Fruit fly (Drosophila melanogaster): ENCODE results near the gene MED31.

The MED31 gene

dm6 chr3R:4645457-4646082 is 3.8 kb downstream of the MED31 start, which contains the start of the genes Dlip2 and rpk (continued):
- TF ChIP-seq sna (GFP tag; IDR thresholded peaks at IDR 0.05; ENCODE audit: partially characterized antibody) (peak; percentile 93), rib (GFP tag; IDR thresholded peaks at IDR 0.05) (no peak), CG11504 (tag; optimal IDR thresholded peaks at IDR 0.05) (no peak), gfzf (GFP tag; optimal IDR thresholded peaks at IDR 0.05) (peak; percentile 7), CG17568 (GFP tag; optimal IDR thresholded peaks at IDR 0.05) (no peak), CG17829 (tag; optimal IDR thresholded peaks at IDR 0.05) (peak; percentile 45), toy (GFP tag; IDR thresholded peaks at IDR 0.05) (no peak), CG12219 (GFP tag; optimal IDR thresholded peaks at IDR 0.05) (no peak), grau (tag; optimal IDR thresholded peaks at IDR 0.05) (peak; percentile 4), CG34224 (GFP tag; IDR thresholded peaks at IDR 0.05; ENCODE audit: partially characterized antibody) (peak; percentile 93), CG8765 (GFP tag; IDR thresholded peaks at IDR 0.05) (no peak), inv (GFP tag; IDR thresholded peaks at IDR 0.05; ENCODE audit: partially characterized antibody) (peak; percentile 79), Ets65A (GFP tag) (no peak), CG13287 (GFP tag; IDR thresholded peaks at IDR 0.05; ENCODE audit: partially characterized antibody) (peak; percentile 91), CG3995 (GFP tag; optimal IDR thresholded peaks at IDR 0.05) (peak; percentile 12), Dref (GFP tag; IDR thresholded peaks at IDR 0.05) (peak; percentile 72), sd (tag; optimal IDR thresholded peaks at IDR 0.05) (no peak), vnd (GFP tag; IDR thresholded peaks at IDR 0.05; ENCODE audit: partially characterized antibody) (peak; percentile 86), mld (GFP tag; IDR thresholded peaks at IDR 0.05; ENCODE audit: partially characterized antibody) (peak; percentile 70; the same call in 1 of the 3 replicates), CG30020 (tag; optimal IDR thresholded peaks at IDR 0.05) (peak; percentile 89), CG7357 (GFP tag; IDR thresholded peaks at IDR 0.05) (peak; percentile 92), CG9437 (GFP tag; optimal IDR thresholded peaks at IDR 0.05) (peak; percentile 30), Pdp1 (GFP tag; optimal IDR thresholded peaks at IDR 0.05) (peak in 1 of 2 experiments; percentile 9), pzg (GFP tag; optimal IDR thresholded peaks at IDR 0.05) (peak; percentile 49), CG42726 (GFP tag; IDR thresholded peaks at IDR 0.05; ENCODE audit: partially characterized antibody) (peak; percentile 60; the same call in 1 of the 2 replicates), zen (tag; optimal IDR thresholded peaks at IDR 0.05) (peak; percentile 44), dysf (GFP tag; IDR thresholded peaks at IDR 0.05) (no peak), CG2712 (tag; optimal IDR thresholded peaks at IDR 0.05) (peak; percentile 5), Scr (GFP tag; IDR thresholded peaks at IDR 0.05; ENCODE audit: partially characterized antibody) (peak; percentile 89), ato (GFP tag; IDR thresholded peaks at IDR 0.05; ENCODE audit: partially characterized antibody) (peak; percentile 89), Rfx (GFP tag; IDR thresholded peaks at IDR 0.05) (0 out of 2 replicates have a peak, but pooled peaks have one; percentile 18), Opbp (GFP tag; IDR thresholded peaks at IDR 0.05; ENCODE audit: partially characterized antibody) (peak; percentile 82; the same call in 2 of the 3 replicates), CG14710 (tag; optimal IDR thresholded peaks at IDR 0.05) (peak; percentile 42), CG1024 (GFP tag; IDR thresholded peaks at IDR 0.05) (no peak), Doc3 (GFP tag; IDR thresholded peaks at IDR 0.05; ENCODE audit: partially characterized antibody) (peak; percentile 86), CG9797 (GFP tag; optimal IDR thresholded peaks at IDR 0.05) (peak; percentile 25), jing (GFP tag; optimal IDR thresholded peaks at IDR 0.05) (no peak), chinmo (GFP tag; IDR thresholded peaks at IDR 0.05; ENCODE audit: partially characterized antibody) (peak; percentile 66; the same call in 1 of the 4 replicates), phol (tag; optimal IDR thresholded peaks at IDR 0.05) (peak; percentile 90), Side (GFP tag; optimal IDR thresholded peaks at IDR 0.05) (no peak), CG10267 (tag; optimal IDR thresholded peaks at IDR 0.05) (peak; percentile 30), lmd (GFP tag; IDR thresholded peaks at IDR 0.05) (no peak), amos (GFP tag; IDR thresholded peaks at IDR 0.05; ENCODE audit: partially characterized antibody) (peak; percentile 90), NC2β (GFP tag; optimal IDR thresholded peaks at IDR 0.05) (no peak), CG8924 (tag; optimal IDR thresholded peaks at IDR 0.05) (peak; percentile 30), row (GFP tag; IDR thresholded peaks at IDR 0.05) (peak; percentile 66; the same call in 2 of the 3 replicates), Jarid2 (GFP tag; optimal IDR thresholded peaks at IDR 0.05) (no peak), da (GFP tag; optimal IDR thresholded peaks at IDR 0.05) (no peak)
